Worm (Caenorhabditis elegans): ENCODE measurements around the gene faah-6.

DNA sequence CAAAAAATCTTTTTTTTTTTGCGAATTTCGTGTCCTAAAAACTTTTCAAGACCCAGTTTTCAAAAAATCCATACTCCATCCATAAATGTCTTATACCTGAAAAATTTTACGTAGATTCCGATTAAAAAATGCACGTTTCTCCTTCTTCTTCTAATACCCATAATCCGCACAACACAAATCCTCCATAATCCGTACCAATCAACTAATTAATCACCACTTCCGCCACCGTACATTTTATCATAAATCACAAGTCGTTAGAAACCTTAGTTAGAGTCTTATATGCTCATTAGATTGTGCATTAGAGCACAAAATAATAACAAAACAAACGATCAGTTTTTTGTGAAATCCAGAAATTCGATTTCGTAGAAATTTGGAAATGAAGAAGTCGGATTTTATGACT lies 18.8 kb downstream of the faah-6 start:
- no peak for TF ChIP-seq nhr-237 (tag; optimal IDR thresholded peaks at IDR 0.05)
- no peak for TF ChIP-seq snpc-4 (tag; optimal IDR thresholded peaks at IDR 0.05)
- TF ChIP-seq lsy-2 (tag; optimal IDR thresholded peaks at IDR 0.05), result no peak

Data from whole organism, mixed stage, embryonic.